Worm (Caenorhabditis elegans) whole organism, late embryonic: Measurements from ENCODE around the gene sri-74.
"Not testable (repeated sequence)": the region's sequence is repeated elsewhere in the genome, so short reads cannot be mapped to it uniquely, and the experiment has no call there.

ENCODE experiments used
- C38D4.7 ChIP-seq: fragments of 200-800 bp; sonication (Bioruptor generic); optimal IDR thresholded peaks from 2 replicates; lab custom pipeline; 2018; ENCODE audit warnings: mild to moderate bottlenecking, missing genetic modification characterization, moderate library complexity, missing compliant biosample characterization
- nhr-11 ChIP-seq: fragments of 150-350 bp; optimal IDR thresholded peaks from 2 replicates; lab custom pipeline; 2014; ENCODE audit warnings: missing biosample characterization, missing genetic modification characterization
- npax-4 ChIP-seq: sonication (generic microtip); optimal IDR thresholded peaks from 2 replicates; lab custom pipeline; 2016; ENCODE audit warnings: missing genetic modification characterization, missing compliant biosample characterization
- pha-4 ChIP-seq: fragments of 150-350 bp; optimal IDR thresholded peaks from 2 replicates; lab custom pipeline; 2018; ENCODE audit warnings: missing biosample characterization, missing genetic modification reagents, missing genetic modification characterization

ce11 chrII:2619148-2619547 lies 36.2 kb upstream of the sri-74 start, which contains the start of gene msrp-6:
- not testable (repeated sequence) for TF ChIP-seq nhr-11 (tag; lab: Kevin White, UChicago); pha-4 (tag; lab: Kevin White, UChicago); npax-4 (tag; lab: Kevin White, UChicago); C38D4.7 (GFP tag; lab: Kevin White, UChicago)
